Fruit fly (Drosophila melanogaster) whole organism, prepupa: Measurements from ENCODE around the gene Rbp9.

Experiments used
- CG10631 ChIP-seq: fragments of 200-800 bp; sonication (Bioruptor generic); optimal IDR thresholded peaks from 2 replicates; lab custom pipeline; 2016; ENCODE audit warnings: missing biosample characterization, missing genetic modification characterization
- CG11294 ChIP-seq: fragments of 200-800 bp; sonication (Bioruptor generic); IDR thresholded peaks from 2 replicates; pipeline ENCODE4 v1.3.6; 2022; ENCODE audit warnings: missing biosample characterization, missing genetic modification characterization
- CG11762 ChIP-seq: fragments of 200-800 bp; sonication (Bioruptor generic); optimal IDR thresholded peaks from 3 replicates; lab custom pipeline; 2016; ENCODE audit warnings: missing biosample characterization, missing genetic modification characterization; ENCODE audit not compliant: insufficient read depth
- CG11902 ChIP-seq: fragments of 200-800 bp; sonication (Bioruptor generic); optimal IDR thresholded peaks from 3 replicates; lab custom pipeline; 2016; ENCODE audit warnings: missing biosample characterization, missing genetic modification characterization
- CG15336 ChIP-seq: fragments of 200-800 bp; sonication (Bioruptor generic); IDR thresholded peaks from 2 replicates; pipeline ENCODE4 v1.3.6; 2022; ENCODE audit warnings: missing biosample characterization, missing genetic modification characterization
- CG1621 ChIP-seq: fragments of 200-800 bp; sonication (Bioruptor generic); optimal IDR thresholded peaks from 3 replicates; lab custom pipeline; 2018; ENCODE audit warnings: missing biosample characterization, mild to moderate bottlenecking, missing genetic modification characterization
- CG16779 ChIP-seq: fragments of 200-800 bp; sonication (Bioruptor generic); optimal IDR thresholded peaks from 3 replicates; lab custom pipeline; 2017; ENCODE audit warnings: missing biosample characterization, mild to moderate bottlenecking, missing genetic modification characterization
- CG3032 ChIP-seq: fragments of 200-800 bp; optimal IDR thresholded peaks from 2 replicates; lab custom pipeline; 2019; ENCODE audit warnings: missing biosample characterization, mild to moderate bottlenecking, missing genetic modification characterization, moderate library complexity
- CG32006 ChIP-seq: fragments of 200-800 bp; sonication (Bioruptor generic); optimal IDR thresholded peaks from 3 replicates; lab custom pipeline; 2017; ENCODE audit warnings: missing biosample characterization, mild to moderate bottlenecking, missing genetic modification characterization
- CG34406 ChIP-seq: fragments of 200-800 bp; sonication (Bioruptor generic); optimal IDR thresholded peaks from 3 replicates; lab custom pipeline; 2016; ENCODE audit warnings: missing biosample characterization, missing genetic modification characterization
- CG3919 ChIP-seq: fragments of 200-800 bp; sonication (Bioruptor generic); optimal IDR thresholded peaks from 3 replicates; lab custom pipeline; 2016; ENCODE audit warnings: missing biosample characterization, missing genetic modification characterization
- CG4318 ChIP-seq: fragments of 200-800 bp; sonication (Bioruptor generic); optimal IDR thresholded peaks from 3 replicates; lab custom pipeline; 2017; ENCODE audit warnings: missing biosample characterization, mild to moderate bottlenecking, missing genetic modification characterization
- CG6163 ChIP-seq: fragments of 200-800 bp; sonication (Bioruptor generic); IDR thresholded peaks from 3 replicates; pipeline ENCODE4 v1.3.6; 2022; ENCODE audit warnings: missing biosample characterization, missing genetic modification characterization
- CG6276 ChIP-seq: fragments of 200-800 bp; sonication (Bioruptor generic); optimal IDR thresholded peaks from 2 replicates; lab custom pipeline; 2017; ENCODE audit warnings: missing biosample characterization, mild to moderate bottlenecking, missing genetic modification characterization
- CG6792 ChIP-seq: fragments of 200-800 bp; sonication (Bioruptor generic); optimal IDR thresholded peaks from 3 replicates; lab custom pipeline; 2016; ENCODE audit warnings: missing biosample characterization, missing genetic modification characterization
- CG7368 ChIP-seq: fragments of 200-800 bp; sonication (Bioruptor generic); optimal IDR thresholded peaks from 3 replicates; lab custom pipeline; 2016; ENCODE audit warnings: missing biosample characterization, missing genetic modification characterization
- CG8119 ChIP-seq: fragments of 200-800 bp; sonication (Bioruptor generic); IDR thresholded peaks from 3 replicates; pipeline ENCODE4 v1.3.6; 2022; ENCODE audit warnings: missing biosample characterization, missing genetic modification characterization
- CG8319 ChIP-seq: fragments of 200-800 bp; sonication (Bioruptor generic); optimal IDR thresholded peaks from 3 replicates; lab custom pipeline; 2016; ENCODE audit warnings: missing biosample characterization, missing genetic modification characterization
- CG8632 ChIP-seq: fragments of 200-800 bp; sonication (Bioruptor generic); optimal IDR thresholded peaks from 3 replicates; lab custom pipeline; 2016; ENCODE audit warnings: missing biosample characterization, missing genetic modification characterization
- Eip75B ChIP-seq: fragments of 200-800 bp; sonication (Bioruptor generic); optimal IDR thresholded peaks from 3 replicates; lab custom pipeline; 2016; ENCODE audit warnings: missing biosample characterization, missing genetic modification characterization
- Eip78C ChIP-seq: fragments of 200-800 bp; sonication (Bioruptor generic); peaks from one replicate; lab custom pipeline; 2016; ENCODE audit warnings: missing biosample characterization, missing genetic modification characterization
- Eip93F ChIP-seq: fragments of 200-800 bp; sonication (Bioruptor generic); optimal IDR thresholded peaks from 2 replicates; lab custom pipeline; 2016; ENCODE audit warnings: missing biosample characterization, mild to moderate bottlenecking, missing genetic modification characterization
- Ets21C ChIP-seq: fragments of 200-800 bp; sonication (Bioruptor generic); optimal IDR thresholded peaks from 3 replicates; lab custom pipeline; 2016; ENCODE audit warnings: missing biosample characterization, missing genetic modification characterization
- Ets96B ChIP-seq: fragments of 200-800 bp; optimal IDR thresholded peaks from 2 replicates; lab custom pipeline; 2019; ENCODE audit warnings: missing biosample characterization, mild to moderate bottlenecking, missing genetic modification characterization, moderate library complexity
- Gug ChIP-seq: fragments of 200-800 bp; sonication (Bioruptor generic); IDR thresholded peaks from 2 replicates; pipeline ENCODE4 v1.3.6; 2022; ENCODE audit warnings: missing biosample characterization, missing genetic modification characterization
- Hr38 ChIP-seq: sonication (Bioruptor generic); optimal IDR thresholded peaks from 2 replicates; lab custom pipeline; 2016; ENCODE audit warnings: missing biosample characterization, missing genetic modification characterization
- Hr39 ChIP-seq: fragments of 200-800 bp; sonication (Bioruptor generic); optimal IDR thresholded peaks from 2 replicates; lab custom pipeline; 2016; ENCODE audit warnings: missing biosample characterization, missing genetic modification characterization
- Hr4 ChIP-seq: fragments of 200-800 bp; sonication (Bioruptor generic); optimal IDR thresholded peaks from 3 replicates; lab custom pipeline; 2016; ENCODE audit warnings: missing biosample characterization, missing genetic modification characterization
- Lpt ChIP-seq: fragments of 200-800 bp; sonication (Bioruptor generic); optimal IDR thresholded peaks from 3 replicates; lab custom pipeline; 2016; ENCODE audit warnings: missing biosample characterization, missing genetic modification characterization
- Met ChIP-seq: fragments of 200-800 bp; sonication (Bioruptor generic); optimal IDR thresholded peaks from 3 replicates; lab custom pipeline; 2016; ENCODE audit warnings: missing biosample characterization, missing genetic modification characterization
- OdsH ChIP-seq: fragments of 200-800 bp; sonication (Bioruptor generic); optimal IDR thresholded peaks from 3 replicates; lab custom pipeline; 2016; ENCODE audit warnings: missing biosample characterization, missing genetic modification characterization
- Smox ChIP-seq: fragments of 200-800 bp; sonication (Bioruptor generic); optimal IDR thresholded peaks from 3 replicates; lab custom pipeline; 2016; ENCODE audit warnings: missing biosample characterization, missing genetic modification characterization
- Sox102F ChIP-seq: fragments of 200-800 bp; sonication (Bioruptor generic); optimal IDR thresholded peaks from 2 replicates; lab custom pipeline; 2016; ENCODE audit warnings: missing biosample characterization, mild to moderate bottlenecking, missing genetic modification characterization
- Sox14 ChIP-seq: fragments of 200-800 bp; sonication (Bioruptor generic); optimal IDR thresholded peaks from 3 replicates; lab custom pipeline; 2016; ENCODE audit warnings: missing biosample characterization, missing genetic modification characterization
- Sox15 ChIP-seq: fragments of 200-800 bp; sonication (Bioruptor generic); optimal IDR thresholded peaks from 3 replicates; lab custom pipeline; 2016; ENCODE audit warnings: missing biosample characterization, missing genetic modification characterization
- achi ChIP-seq: fragments of 200-800 bp; sonication (Bioruptor generic); optimal IDR thresholded peaks from 3 replicates; lab custom pipeline; 2016; ENCODE audit warnings: missing biosample characterization, missing genetic modification characterization
- acj6 ChIP-seq: fragments of 200-800 bp; sonication (Bioruptor generic); optimal IDR thresholded peaks from 3 replicates; lab custom pipeline; 2016; ENCODE audit warnings: missing biosample characterization, missing genetic modification characterization
- cyc ChIP-seq: fragments of 200-800 bp; sonication (Bioruptor generic); optimal IDR thresholded peaks from 3 replicates; lab custom pipeline; 2016; ENCODE audit warnings: missing biosample characterization, missing genetic modification characterization
- dac ChIP-seq: fragments of 200-800 bp; sonication (Bioruptor generic); optimal IDR thresholded peaks from 2 replicates; lab custom pipeline; 2017; ENCODE audit warnings: missing biosample characterization, mild to moderate bottlenecking, missing genetic modification characterization
- eg ChIP-seq: fragments of 200-800 bp; sonication (Bioruptor generic); IDR thresholded peaks from 3 replicates; pipeline ENCODE4 v1.3.6; 2022; ENCODE audit warnings: missing biosample characterization, missing genetic modification characterization
- esn ChIP-seq: fragments of 200-800 bp; sonication (Bioruptor generic); optimal IDR thresholded peaks from 2 replicates; lab custom pipeline; 2016; ENCODE audit warnings: missing biosample characterization, mild to moderate bottlenecking, missing genetic modification characterization, moderate library complexity
- fd85E ChIP-seq: fragments of 200-800 bp; sonication (Bioruptor generic); optimal IDR thresholded peaks from 3 replicates; lab custom pipeline; 2016; ENCODE audit warnings: missing biosample characterization, missing genetic modification characterization
- lz ChIP-seq: fragments of 200-800 bp; sonication (Bioruptor generic); optimal IDR thresholded peaks from 3 replicates; lab custom pipeline; 2016; ENCODE audit warnings: missing biosample characterization, missing genetic modification characterization
- net ChIP-seq: fragments of 200-800 bp; sonication (Bioruptor generic); optimal IDR thresholded peaks from 3 replicates; lab custom pipeline; 2016; ENCODE audit warnings: missing biosample characterization, missing genetic modification characterization
- pdm3 ChIP-seq: fragments of 200-800 bp; sonication (Bioruptor generic); optimal IDR thresholded peaks from 3 replicates; lab custom pipeline; 2016; ENCODE audit warnings: missing biosample characterization, missing genetic modification characterization
- salr ChIP-seq, 2 experiments: fragments of 200-800 bp; sonication (Bioruptor generic); optimal IDR thresholded peaks; 3 replicates each; lab custom pipeline; 2016 to 2018; ENCODE audit warnings: missing biosample characterization in 2 of 2, missing genetic modification characterization in 2 of 2, mild to moderate bottlenecking in 1 of 2
- spab ChIP-seq: fragments of 200-800 bp; sonication (Bioruptor generic); optimal IDR thresholded peaks from 2 replicates; lab custom pipeline; 2017; ENCODE audit warnings: missing biosample characterization, mild to moderate bottlenecking, missing genetic modification characterization, missing genetic modification reagents
- svp ChIP-seq: fragments of 200-800 bp; sonication (Bioruptor generic); peaks from one replicate; lab custom pipeline; 2016; ENCODE audit warnings: missing biosample characterization, missing genetic modification characterization
- topi ChIP-seq: fragments of 200-800 bp; sonication (Bioruptor generic); optimal IDR thresholded peaks from 3 replicates; lab custom pipeline; 2016; ENCODE audit warnings: missing biosample characterization, missing genetic modification characterization
- vri ChIP-seq: fragments of 200-800 bp; sonication (Bioruptor generic); optimal IDR thresholded peaks from 3 replicates; lab custom pipeline; 2016; ENCODE audit warnings: missing biosample characterization, mild to moderate bottlenecking, missing genetic modification characterization

Rbp9 gene

DNA sequence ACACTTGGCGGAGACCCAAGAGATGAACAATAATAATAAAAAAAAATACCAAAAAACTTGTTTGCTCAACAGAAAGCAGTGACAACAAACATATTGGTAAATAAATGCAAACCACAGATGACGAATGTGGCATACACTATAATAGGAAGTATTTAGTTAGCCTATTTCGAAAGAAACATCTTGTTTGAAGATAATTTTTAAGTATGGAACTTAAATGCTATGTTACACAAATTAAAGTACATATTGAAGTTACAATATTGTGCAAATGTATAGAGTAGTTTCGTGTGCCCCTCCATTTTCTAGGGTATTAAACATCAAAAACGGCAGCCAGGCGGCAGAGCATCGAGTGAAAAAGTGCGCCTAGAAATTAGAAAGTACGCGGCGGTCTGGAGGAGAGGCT, 48.8 kb downstream of the Rbp9 start (continued):
- TF ChIP-seq CG3032 (tag; lab: Kevin White, UChicago) = no peak
- TF ChIP-seq esn = no peak
- no peak for TF ChIP-seq spab (GFP tag; lab: Kevin White, UChicago)
- no peak for TF ChIP-seq CG16779
- TF ChIP-seq eg (GFP tag; lab: Robert Waterston, UW) = peak; percentile 83
- TF ChIP-seq CG34406 (GFP tag; lab: Kevin White, UChicago) = peak; percentile 8
- TF ChIP-seq CG6276 (GFP tag; lab: Kevin White, UChicago) = peak; percentile 85
- TF ChIP-seq Sox102F (GFP tag; lab: Kevin White, UChicago) = no peak
- peak; percentile 22 for TF ChIP-seq CG7368 (GFP tag; lab: Kevin White, UChicago)
- TF ChIP-seq CG6792 = no peak

DNA sequence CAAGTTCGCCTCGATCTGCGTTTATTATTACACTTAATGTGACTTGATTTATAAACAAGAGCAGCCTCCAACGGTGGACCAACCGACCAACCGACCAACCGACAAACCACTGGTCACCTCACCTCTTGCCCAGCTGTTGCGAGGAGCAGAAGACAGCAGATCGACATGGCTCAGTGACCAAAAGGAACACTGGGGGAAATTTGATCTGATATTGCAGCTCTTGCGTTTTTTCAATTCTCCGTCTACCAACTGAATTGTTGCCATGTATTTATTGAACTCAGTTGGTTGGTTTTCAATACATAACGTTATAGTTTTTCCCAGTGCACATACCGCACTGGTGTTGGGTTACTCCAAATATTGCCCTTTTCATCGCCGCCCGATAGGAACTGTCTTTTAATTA, 50.0 kb downstream of the Rbp9 start:
- TF ChIP-seq Eip78C (GFP tag; lab: Kevin White, UChicago) (peak; percentile 83), net (GFP tag; lab: Kevin White, UChicago) (peak; percentile 27), CG11762 (GFP tag; lab: Kevin White, UChicago) (no peak), achi (GFP tag; lab: Kevin White, UChicago) (peak; percentile 19), CG8632 (GFP tag; lab: Kevin White, UChicago) (no peak), Sox15 (GFP tag; lab: Kevin White, UChicago) (peak; percentile 2), CG6163 (peak; percentile 66), CG16779 (no peak), lz (GFP tag; lab: Kevin White, UChicago) (peak; percentile 28), CG8119 (GFP tag; lab: Robert Waterston, UW) (no peak), CG10631 (GFP tag; lab: Kevin White, UChicago) (peak; percentile 52), Hr39 (GFP tag; lab: Kevin White, UChicago) (peak; percentile 52), CG15336 (GFP tag; lab: Robert Waterston, UW) (no peak), CG3919 (peak; percentile 65), CG8319 (GFP tag; lab: Kevin White, UChicago) (no peak), esn (peak; percentile 76), fd85E (no peak), Eip93F (GFP tag; lab: Kevin White, UChicago) (no peak), CG11294 (GFP tag; lab: Robert Waterston, UW) (no peak), Hr4 (no peak), Sox14 (GFP tag; lab: Kevin White, UChicago) (peak; percentile 19), vri (GFP tag; lab: Kevin White, UChicago) (peak; percentile 7), Met (peak; percentile 59), CG7368 (GFP tag; lab: Kevin White, UChicago) (peak; percentile 21), Eip75B (GFP tag; lab: Kevin White, UChicago) (peak; percentile 63), CG11902 (GFP tag; lab: Kevin White, UChicago) (peak; percentile 11), salr (GFP tag; optimal IDR thresholded peaks at IDR 0.05; lab: Kevin White, UChicago) (peak in 1 of 2 experiments; percentile 31), pdm3 (peak; percentile 23), Lpt (GFP tag; lab: Kevin White, UChicago) (no peak), Ets21C (peak; percentile 16), CG1621 (peak; percentile 15), dac (GFP tag; lab: Kevin White, UChicago) (no peak), Gug (GFP tag; lab: Robert Waterston, UW) (no peak), CG32006 (GFP tag; lab: Kevin White, UChicago) (peak; percentile 3), Smox (GFP tag; lab: Kevin White, UChicago) (peak; percentile 55), svp (peak; percentile 84), Sox102F (GFP tag; lab: Kevin White, UChicago) (peak; percentile 51), eg (GFP tag; lab: Robert Waterston, UW) (no peak), cyc (peak; percentile 49), CG4318 (GFP tag; lab: Kevin White, UChicago) (no peak), CG6792 (peak; percentile 53), CG34406 (GFP tag; lab: Kevin White, UChicago) (peak; percentile 58), Ets96B (tag; lab: Kevin White, UChicago) (peak; percentile 48), Hr38 (GFP tag; lab: Kevin White, UChicago) (no peak), CG6276 (GFP tag; lab: Kevin White, UChicago) (no peak), OdsH (GFP tag; lab: Kevin White, UChicago) (peak; percentile 36), topi (GFP tag; lab: Kevin White, UChicago) (peak; percentile 29), acj6 (GFP tag; lab: Kevin White, UChicago) (peak; percentile 40)
